Worm (Caenorhabditis elegans): ENCODE measurements around the gene npr-1.

Gene npr-1

DNA sequence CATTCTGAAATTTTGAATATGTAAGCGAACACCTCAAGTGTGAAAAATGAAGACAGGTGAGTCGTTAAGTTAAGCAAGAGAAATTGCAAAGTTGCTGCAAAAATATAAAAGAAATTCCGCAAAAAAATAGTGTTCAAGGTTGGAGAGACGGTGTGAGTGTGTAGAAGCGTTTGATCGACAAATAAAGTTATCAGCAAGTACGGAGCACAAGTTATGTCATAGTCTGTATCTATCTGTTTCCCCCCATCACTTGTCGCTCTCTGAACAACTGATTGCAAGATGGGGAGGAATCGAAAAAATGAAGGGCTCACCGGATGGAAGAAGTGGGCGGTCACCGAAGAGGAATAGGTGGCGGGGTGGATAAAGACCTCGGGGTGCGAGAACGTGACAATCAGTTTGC is 20.7 kb downstream of the npr-1 start, which contains the start of gene lon-2:
TSS of gene lon-2 (minus strand) at position 4 of the 400 bp plus-strand sequence.
- no peak for TF ChIP-seq lin-40 (tag; optimal IDR thresholded peaks at IDR 0.05)
- TF ChIP-seq nhr-80 (tag; optimal IDR thresholded peaks at IDR 0.05) = peak; percentile 86
- no peak for TF ChIP-seq C06A6.2 (GFP tag; conservative IDR thresholded peaks at IDR 0.05)
- TF ChIP-seq dpl-1 (GFP tag; optimal IDR thresholded peaks at IDR 0.05) = no peak
- TF ChIP-seq Y56A3A.18 (GFP tag; IDR thresholded peaks at IDR 0.05) = no peak

DNA sequence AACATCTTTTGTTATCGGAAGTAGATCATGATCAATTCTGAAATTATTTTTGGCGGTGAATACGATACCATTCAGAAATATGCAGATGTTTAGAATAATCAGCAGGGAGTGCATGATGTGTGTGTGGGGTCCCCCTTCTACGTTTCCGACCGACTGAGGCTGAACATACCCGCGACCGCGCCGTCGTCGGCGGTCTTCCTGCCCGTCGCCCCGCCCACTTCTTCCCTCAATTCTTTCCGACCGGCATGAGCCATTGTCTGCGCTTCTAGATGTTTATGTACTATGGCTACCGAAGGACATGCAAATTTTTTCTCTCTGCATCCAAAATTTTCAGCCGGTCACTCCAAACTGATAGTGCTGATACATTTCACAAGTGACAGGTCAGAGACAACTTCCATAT is 25.7 kb downstream of the npr-1 start:
- TF ChIP-seq madf-10 (tag; optimal IDR thresholded peaks at IDR 0.05) = no peak
- peak; percentile 47; the same call in 1 of the 2 replicates for TF ChIP-seq dox-1 (GFP tag; IDR thresholded peaks at IDR 0.05)
- peak; percentile 55 for TF ChIP-seq nhr-80 (tag; optimal IDR thresholded peaks at IDR 0.05)
- no peak for TF ChIP-seq Y53G8AR.9 (GFP tag; conservative IDR thresholded peaks at IDR 0.05)
- peak; percentile 79 for TF ChIP-seq zfh-2 (GFP tag; conservative IDR thresholded peaks at IDR 0.05)
- TF ChIP-seq F52B5.7 (tag; optimal IDR thresholded peaks at IDR 0.05) = no peak

DNA sequence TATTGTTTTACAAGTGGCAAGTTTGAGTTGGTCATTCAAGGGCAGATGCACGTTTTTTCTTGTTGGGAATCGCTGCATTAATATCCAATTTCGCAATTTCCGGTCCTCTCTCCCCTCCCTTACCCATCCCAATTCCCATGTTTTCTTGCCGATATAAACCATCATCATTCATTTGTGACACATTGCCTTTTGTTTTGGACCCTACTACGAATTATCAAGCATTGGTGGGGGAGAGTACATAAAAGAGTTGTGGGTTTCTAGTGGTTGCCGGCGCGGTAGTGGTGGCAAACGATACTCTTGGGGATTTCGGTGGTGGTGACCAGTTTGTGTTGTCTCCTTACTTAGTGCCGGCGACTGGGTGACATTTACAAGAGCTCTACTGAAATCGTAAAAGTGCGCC is 27.5 kb downstream of the npr-1 start:
- TF ChIP-seq zfh-2 (GFP tag; conservative IDR thresholded peaks at IDR 0.05) (no peak), bed-1 (GFP tag; IDR thresholded peaks at IDR 0.05) (no peak), lir-1 (GFP tag; conservative IDR thresholded peaks at IDR 0.05) (no peak), lag-1 (GFP tag; IDR thresholded peaks at IDR 0.05) (no peak), fkh-3 (tag; optimal IDR thresholded peaks at IDR 0.05) (no peak), K12H6.12 (tag; optimal IDR thresholded peaks at IDR 0.05) (no peak), nhr-179 (tag; optimal IDR thresholded peaks at IDR 0.05) (no peak), madf-10 (tag; optimal IDR thresholded peaks at IDR 0.05) (no peak), tbx-9 (tag; optimal IDR thresholded peaks at IDR 0.05; ENCODE audit: borderline replicate concordance) (no peak), unc-62 (GFP tag; optimal IDR thresholded peaks at IDR 0.05) (no peak), Y67H2A.10 (GFP tag; conservative IDR thresholded peaks at IDR 0.05) (no peak)

DNA sequence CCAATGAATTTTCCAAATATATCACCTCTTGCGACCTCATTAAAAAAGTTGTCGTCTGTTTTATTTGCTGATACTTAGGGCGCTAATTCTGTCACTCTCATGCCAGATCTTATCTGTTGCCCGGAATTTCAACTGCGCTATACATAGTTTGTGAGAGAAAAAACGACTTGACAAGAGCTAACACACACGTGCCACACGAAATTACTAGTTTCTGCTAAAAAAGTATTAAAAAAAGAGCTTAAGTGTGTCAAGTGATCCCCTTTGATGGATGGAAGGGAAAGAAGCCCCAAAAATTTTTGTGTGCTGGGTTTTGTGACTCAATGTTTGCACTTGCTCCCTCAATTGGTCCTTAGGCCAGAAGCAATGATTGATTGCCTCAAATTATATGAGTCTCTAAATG is 29.2 kb downstream of the npr-1 start:
- TF ChIP-seq die-1 (tag; optimal IDR thresholded peaks at IDR 0.05) (no peak), cebp-2 (GFP tag; IDR thresholded peaks at IDR 0.05) (no peak), B0336.3 (GFP tag; IDR thresholded peaks at IDR 0.05) (no peak), ztf-3 (GFP tag; optimal IDR thresholded peaks at IDR 0.05) (no peak), dox-1 (GFP tag; IDR thresholded peaks at IDR 0.05) (no peak), F33H1.4 (GFP tag; IDR thresholded peaks at IDR 0.05) (no peak), nfya-1 (tag; optimal IDR thresholded peaks at IDR 0.05; ENCODE audit: borderline replicate concordance, insufficient read depth) (no peak)

DNA sequence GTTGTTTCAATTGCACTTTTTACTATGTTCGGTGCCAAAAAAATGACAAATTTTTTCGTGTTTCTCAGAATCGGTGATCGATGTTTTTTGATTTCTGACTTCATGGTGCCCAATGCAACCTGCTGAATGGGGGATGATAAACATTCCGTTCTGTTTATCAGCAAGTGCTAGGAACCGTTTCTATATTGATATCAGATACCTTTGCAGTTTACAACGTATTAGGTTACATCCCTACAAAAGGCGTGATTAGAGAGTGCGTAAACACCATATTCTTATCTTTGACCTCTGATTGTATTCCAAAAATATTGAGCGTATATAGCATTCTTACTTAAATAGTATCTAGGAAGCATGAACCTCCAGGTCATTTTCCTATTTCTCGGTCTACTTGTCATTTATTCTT is 37.0 kb downstream of the npr-1 start, which contains the start of gene aman-1:
TSS of gene aman-1 (plus strand) at position 344 of the 400 bp plus-strand sequence.
- TF ChIP-seq bed-1 (GFP tag; IDR thresholded peaks at IDR 0.05) = no peak
- no peak for TF ChIP-seq B0019.2 (GFP tag; conservative IDR thresholded peaks at IDR 0.05)
- TF ChIP-seq F33H1.4 (GFP tag; IDR thresholded peaks at IDR 0.05) = no peak
- TF ChIP-seq lsl-1 (GFP tag; optimal IDR thresholded peaks at IDR 0.05) = no peak
- no peak for TF ChIP-seq K12H6.12 (tag; optimal IDR thresholded peaks at IDR 0.05)
- TF ChIP-seq madf-10 (tag; optimal IDR thresholded peaks at IDR 0.05) = no peak
- no peak for TF ChIP-seq madf-6 (GFP tag; IDR thresholded peaks at IDR 0.05)
- no peak for TF ChIP-seq ztf-22 (GFP tag; optimal IDR thresholded peaks at IDR 0.05)
- no peak for TF ChIP-seq egl-18 (GFP tag; IDR thresholded peaks at IDR 0.05)
- TF ChIP-seq unc-62 (GFP tag; optimal IDR thresholded peaks at IDR 0.05) = no peak

DNA sequence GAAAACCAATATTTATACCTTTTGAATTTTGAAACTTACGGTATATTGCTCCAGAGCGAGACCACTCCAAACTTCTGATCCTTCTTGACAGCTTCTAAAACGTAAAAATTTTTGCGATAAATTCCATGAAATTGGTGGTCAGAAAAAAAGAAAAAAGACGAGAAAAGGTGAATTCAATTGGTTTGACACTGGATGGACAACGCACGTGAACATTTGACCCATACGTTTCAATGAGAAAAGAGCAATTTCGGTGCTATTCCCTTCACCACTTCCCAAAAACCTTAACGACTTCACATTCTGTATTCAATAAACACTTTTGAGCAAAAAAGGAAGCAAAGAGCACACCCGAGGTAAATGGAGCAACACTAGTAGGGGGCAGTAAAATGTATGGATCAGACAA is 42.4 kb downstream of the npr-1 start, which contains the start of gene acc-3:
TSS of gene acc-3 (minus strand) at position 101 of the 400 bp plus-strand sequence.
- TF ChIP-seq ceh-100 (GFP tag; IDR thresholded peaks at IDR 0.05) = no peak
- TF ChIP-seq B0261.1 (tag; optimal IDR thresholded peaks at IDR 0.05) = no peak
- no peak for TF ChIP-seq egrh-3 (GFP tag; IDR thresholded peaks at IDR 0.05)
- no peak for TF ChIP-seq C06A6.2 (GFP tag; conservative IDR thresholded peaks at IDR 0.05)
- no peak for TF ChIP-seq snpc-4 (GFP tag; optimal IDR thresholded peaks at IDR 0.05)
- TF ChIP-seq snpc-4 (tag; optimal IDR thresholded peaks at IDR 0.05) = no peak
- no peak for TF ChIP-seq madf-3 (GFP tag; IDR thresholded peaks at IDR 0.05)
- no peak for TF ChIP-seq hlh-12 (tag; optimal IDR thresholded peaks at IDR 0.05)
- TF ChIP-seq xnd-1 (tag; optimal IDR thresholded peaks at IDR 0.05) = no peak
- TF ChIP-seq T26A5.8 (tag; optimal IDR thresholded peaks at IDR 0.05) = no peak
- no peak for TF ChIP-seq hmg-20 (GFP tag; IDR thresholded peaks at IDR 0.05)
- TF ChIP-seq unc-130 (GFP tag; optimal IDR thresholded peaks at IDR 0.05) = no peak
- TF ChIP-seq lir-1 (GFP tag; conservative IDR thresholded peaks at IDR 0.05) = no peak
- no peak for TF ChIP-seq madf-8 (GFP tag; conservative IDR thresholded peaks at IDR 0.05)
